Fruit fly (Drosophila melanogaster): ENCODE results near the gene CG32473.

The CG32473 gene

dm6 chr3R:13302348-13302747 is at the start of gene CG32473:
Gene CG32473 (plus strand): TSS chr3R:13302648.
- TF ChIP-seq nmo (GFP tag; optimal IDR thresholded peaks at IDR 0.05): no peak
- peak; percentile 8 for TF ChIP-seq sug (tag; optimal IDR thresholded peaks at IDR 0.05)

dm6 chr3R:13257110-13257509 is 45.3 kb upstream of the CG32473 start:
- TF ChIP-seq Ssrp (tag; optimal IDR thresholded peaks at IDR 0.05): no peak
- TF ChIP-seq CG11085 (GFP tag; IDR thresholded peaks at IDR 0.05): no peak
- TF ChIP-seq CG11504 (tag; optimal IDR thresholded peaks at IDR 0.05): peak; percentile 30
- TF ChIP-seq Meics (GFP tag; optimal IDR thresholded peaks at IDR 0.05): peak; percentile 28
- no peak for TF ChIP-seq unc-4 (GFP tag; IDR thresholded peaks at IDR 0.05; ENCODE audit: partially characterized antibody)
- TF ChIP-seq CG4404 (GFP tag; IDR thresholded peaks at IDR 0.05): no peak
- TF ChIP-seq Ptx1 (GFP tag; IDR thresholded peaks at IDR 0.05): peak; percentile 17; the same call in 1 of the 2 replicates
- TF ChIP-seq CG13775 (GFP tag; optimal IDR thresholded peaks at IDR 0.05): no peak
- TF ChIP-seq CG32532 (GFP tag; IDR thresholded peaks at IDR 0.05): no peak
- TF ChIP-seq CG9932 (GFP tag; IDR thresholded peaks at IDR 0.05): peak; percentile 23; the same call in 1 of the 2 replicates
- no peak for TF ChIP-seq CG17612 (GFP tag; IDR thresholded peaks at IDR 0.05)
- TF ChIP-seq trh (GFP tag; optimal IDR thresholded peaks at IDR 0.05): no peak
- TF ChIP-seq CG10462 (GFP tag; optimal IDR thresholded peaks at IDR 0.05): no peak
- no peak for TF ChIP-seq tx (GFP tag; optimal IDR thresholded peaks at IDR 0.05)
- TF ChIP-seq pb (GFP tag; optimal IDR thresholded peaks at IDR 0.05): no peak
- no peak for TF ChIP-seq schlank (tag; optimal IDR thresholded peaks at IDR 0.05)
- no peak for TF ChIP-seq ERR (GFP tag; optimal IDR thresholded peaks at IDR 0.05)
- no peak for TF ChIP-seq E2f2 (GFP tag; IDR thresholded peaks at IDR 0.05)
- TF ChIP-seq CG8924 (tag; optimal IDR thresholded peaks at IDR 0.05): no peak
- no peak for TF ChIP-seq kni (GFP tag; optimal IDR thresholded peaks at IDR 0.05)
- no peak for TF ChIP-seq CG8944 (GFP tag; optimal IDR thresholded peaks at IDR 0.05)
- TF ChIP-seq klu (GFP tag; IDR thresholded peaks at IDR 0.05): no peak
- TF ChIP-seq otp (GFP tag; IDR thresholded peaks at IDR 0.05): no peak
- TF ChIP-seq CG13287 (GFP tag; IDR thresholded peaks at IDR 0.05; ENCODE audit: partially characterized antibody): no peak
- peak; percentile 55 for TF ChIP-seq CG2120 (GFP tag; optimal IDR thresholded peaks at IDR 0.05)
- no peak for TF ChIP-seq E2f1 (GFP tag; IDR thresholded peaks at IDR 0.05)
- TF ChIP-seq Taf1 (GFP tag; IDR thresholded peaks at IDR 0.05): no peak
- no peak for TF ChIP-seq tll (GFP tag; optimal IDR thresholded peaks at IDR 0.05)
- no peak for TF ChIP-seq ac (GFP tag; optimal IDR thresholded peaks at IDR 0.05)
- TF ChIP-seq vvl (GFP tag; IDR thresholded peaks at IDR 0.05): no peak
- peak; percentile 47 for TF ChIP-seq lab (GFP tag; optimal IDR thresholded peaks at IDR 0.05)
- TF ChIP-seq CG9797 (GFP tag; optimal IDR thresholded peaks at IDR 0.05): no peak
- no peak for TF ChIP-seq CG3995 (GFP tag; optimal IDR thresholded peaks at IDR 0.05)
- no peak for TF ChIP-seq NFAT (GFP tag; IDR thresholded peaks at IDR 0.05)
- TF ChIP-seq CG14965 (GFP tag; optimal IDR thresholded peaks at IDR 0.05; ENCODE audit: borderline replicate concordance): no peak
- no peak for TF ChIP-seq CG12219 (GFP tag; optimal IDR thresholded peaks at IDR 0.05)
- no peak for TF ChIP-seq lbe (GFP tag; optimal IDR thresholded peaks at IDR 0.05)
- no peak for TF ChIP-seq vfl (GFP tag; optimal IDR thresholded peaks at IDR 0.05)
- peak; percentile 8 for TF ChIP-seq CG7839 (tag; optimal IDR thresholded peaks at IDR 0.05)
- no peak for TF ChIP-seq CG11696 (GFP tag; IDR thresholded peaks at IDR 0.05)
- TF ChIP-seq wdn (GFP tag; IDR thresholded peaks at IDR 0.05): no peak
- no peak for TF ChIP-seq BEAF-32 (GFP tag; optimal IDR thresholded peaks at IDR 0.05)
- TF ChIP-seq Sin3A (optimal IDR thresholded peaks at IDR 0.05): no peak
- TF ChIP-seq shn (GFP tag; optimal IDR thresholded peaks at IDR 0.05): no peak
- no peak for TF ChIP-seq CG9609 (GFP tag; optimal IDR thresholded peaks at IDR 0.05)
- TF ChIP-seq Atf6 (GFP tag; IDR thresholded peaks at IDR 0.05): no peak
- TF ChIP-seq Nf-YC (tag; optimal IDR thresholded peaks at IDR 0.05): no peak
- no peak for TF ChIP-seq CG9727 (GFP tag; optimal IDR thresholded peaks at IDR 0.05)
- peak; percentile 6 for TF ChIP-seq Hand (GFP tag; optimal IDR thresholded peaks at IDR 0.05)
